Worm (Caenorhabditis elegans) whole organism, L1 larva: Measurements from ENCODE around the gene cld-1.

Experiments
- C04F5.9 ChIP-seq: sonication (generic microtip); optimal IDR thresholded peaks from 2 replicates; lab custom pipeline; 2016; ENCODE audit warnings: missing genetic modification characterization, missing compliant biosample characterization
- alr-1 ChIP-seq: fragments of 200-800 bp; sonication (Bioruptor generic); optimal IDR thresholded peaks from 2 replicates; lab custom pipeline; 2018; ENCODE audit warnings: borderline replicate concordance, mild to moderate bottlenecking, missing genetic modification characterization, missing compliant biosample characterization
- ceh-8 ChIP-seq: fragments of 200-800 bp; sonication (Bioruptor generic); optimal IDR thresholded peaks from 2 replicates; lab custom pipeline; 2018; ENCODE audit warnings: mild to moderate bottlenecking, missing genetic modification characterization, moderate library complexity, missing compliant biosample characterization
- dpl-1 ChIP-seq, 3 experiments: fragments of 150-350 bp in 2 of 3; sonication (generic microtip) in 1 of 3; optimal IDR thresholded peaks; 2 replicates each; lab custom pipeline; 2014 to 2017; ENCODE audit warnings: missing biosample characterization in 3 of 3, missing genetic modification characterization in 3 of 3, missing genetic modification reagents in 3 of 3
- dsc-1 ChIP-seq: sonication (generic microtip); optimal IDR thresholded peaks from 2 replicates; lab custom pipeline; 2016; ENCODE audit warnings: mild to moderate bottlenecking, missing genetic modification characterization, missing compliant biosample characterization
- fkh-10 ChIP-seq: sonication (generic microtip); optimal IDR thresholded peaks from 2 replicates; lab custom pipeline; 2017; ENCODE audit warnings: missing biosample characterization, missing genetic modification reagents, missing genetic modification characterization
- isw-1 ChIP-seq: fragments of 200-800 bp; sonication (Bioruptor generic); IDR thresholded peaks from 2 replicates; pipeline ENCODE4 v1.3.6; 2022; ENCODE audit warnings: missing genetic modification characterization, missing compliant biosample characterization
- mdl-1 ChIP-seq, 2 experiments: fragments of 150-350 bp; optimal IDR thresholded peaks; 2 replicates each; lab custom pipeline; 2014 to 2017; ENCODE audit warnings: missing biosample characterization in 2 of 2, missing genetic modification characterization in 2 of 2, inconsistent platforms in 1 of 2
- nhr-90 ChIP-seq: sonication (generic microtip); optimal IDR thresholded peaks from 2 replicates; lab custom pipeline; 2016; ENCODE audit warnings: mild to moderate bottlenecking, missing genetic modification characterization, missing compliant biosample characterization; ENCODE audit not compliant: poor library complexity
- sup-37 ChIP-seq: fragments of 200-800 bp; sonication (Bioruptor generic); optimal IDR thresholded peaks from 2 replicates; lab custom pipeline; 2018; ENCODE audit warnings: mild to moderate bottlenecking, missing genetic modification characterization, missing compliant biosample characterization
- zip-4 ChIP-seq: fragments of 200-800 bp; sonication (Bioruptor generic); optimal IDR thresholded peaks from 2 replicates; lab custom pipeline; 2018; ENCODE audit warnings: mild to moderate bottlenecking, missing genetic modification characterization, moderate library complexity, missing compliant biosample characterization

ce11 chrIV:12920553-12920952 is 15.5 kb downstream of the cld-1 start:
- TF ChIP-seq ceh-8 (GFP tag; lab: Kevin White, UChicago) (no peak), zip-4 (GFP tag; lab: Kevin White, UChicago) (no peak), dsc-1 (tag; lab: Kevin White, UChicago) (no peak), C04F5.9 (tag; lab: Kevin White, UChicago) (no peak), fkh-10 (GFP tag; lab: Kevin White, UChicago) (no peak), mdl-1 (tag; optimal IDR thresholded peaks at IDR 0.05; lab: Kevin White, UChicago) (no peak), isw-1 (no peak), nhr-90 (tag; lab: Kevin White, UChicago) (no peak), sup-37 (GFP tag; lab: Kevin White, UChicago) (no peak), dpl-1 (GFP tag; optimal IDR thresholded peaks at IDR 0.05; lab: Kevin White, UChicago) (no peak), alr-1 (tag; lab: Kevin White, UChicago) (no peak)
